Worm (Caenorhabditis elegans): Measurements from ENCODE around the gene C32D5.4.

The C32D5.4 gene

DNA sequence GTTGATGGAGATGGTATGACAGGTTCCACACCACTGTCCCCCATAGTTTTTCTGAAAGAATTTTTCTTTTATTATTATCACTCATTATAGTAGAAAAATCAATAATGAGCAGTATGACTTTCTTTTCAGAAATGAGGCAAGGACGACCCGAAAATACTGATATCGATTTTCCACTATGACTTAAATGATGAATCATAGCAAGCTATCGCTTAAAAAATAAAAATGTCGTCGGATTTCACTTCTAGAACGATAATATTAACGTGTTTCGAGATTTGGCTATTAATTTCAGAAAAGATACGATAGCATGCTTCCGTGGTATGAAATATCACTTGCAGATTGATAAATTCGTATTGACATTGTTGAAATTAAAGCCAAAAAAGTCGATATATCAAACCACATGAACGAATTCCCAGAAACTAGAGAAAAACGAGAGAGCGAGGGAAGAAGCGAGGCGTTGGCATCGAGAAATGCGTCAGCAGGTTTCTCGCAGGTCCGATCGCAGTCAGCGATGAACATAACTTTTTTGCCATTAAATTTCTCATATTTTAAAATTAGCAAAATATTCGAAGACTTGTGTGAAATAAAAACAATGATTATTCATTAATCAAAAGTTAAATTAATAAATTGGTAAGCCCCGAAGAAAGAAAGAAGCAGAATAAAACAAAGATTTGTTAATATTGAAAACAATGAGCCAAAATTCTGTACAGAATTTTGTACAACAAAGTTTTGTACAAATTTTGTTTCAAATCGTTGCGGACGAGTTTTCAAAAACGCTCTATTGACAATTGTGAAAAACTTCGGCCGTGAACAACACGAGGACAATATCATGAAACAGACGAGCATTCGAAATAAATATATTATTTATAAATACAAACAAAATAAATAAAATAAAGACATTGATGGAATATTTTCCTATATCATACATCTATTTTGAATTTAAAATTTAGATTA, 32.8 kb upstream of the C32D5.4 start, which contains the start of gene C32D5.11 (continued):
- TF ChIP-seq hlh-12 (tag; optimal IDR thresholded peaks at IDR 0.05) (no peak), egl-18 (GFP tag; IDR thresholded peaks at IDR 0.05) (no peak), hmg-20 (GFP tag; IDR thresholded peaks at IDR 0.05) (no peak), lin-35 (GFP tag; optimal IDR thresholded peaks at IDR 0.05) (peak in 1 of 3 experiments; percentile 72), dpff-1 (tag; optimal IDR thresholded peaks at IDR 0.05) (no peak), mxl-1 (tag; optimal IDR thresholded peaks at IDR 0.05) (no peak), rcor-1 (GFP tag; IDR thresholded peaks at IDR 0.05) (no peak), hlh-26 (GFP tag; conservative IDR thresholded peaks at IDR 0.05) (no peak), F39B2.1 (GFP tag; IDR thresholded peaks at IDR 0.05) (no peak), ztf-25 (GFP tag; IDR thresholded peaks at IDR 0.05) (no peak), snpc-1.1 (tag; optimal IDR thresholded peaks at IDR 0.05; ENCODE audit: insufficient read depth) (no peak), cebp-2 (GFP tag; IDR thresholded peaks at IDR 0.05) (no peak), aptf-2 (GFP tag; conservative IDR thresholded peaks at IDR 0.05) (no peak), nhr-80 (tag; optimal IDR thresholded peaks at IDR 0.05) (peak; percentile 40), B0019.2 (GFP tag; conservative IDR thresholded peaks at IDR 0.05) (no peak), repo-1 (tag; optimal IDR thresholded peaks at IDR 0.05) (no peak), mel-28 (tag; optimal IDR thresholded peaks at IDR 0.05; ENCODE audit: borderline replicate concordance) (no peak), lin-26 (GFP tag; IDR thresholded peaks at IDR 0.05) (no peak), F52B5.7 (tag; optimal IDR thresholded peaks at IDR 0.05) (no peak), F57C9.4 (tag; optimal IDR thresholded peaks at IDR 0.05) (no peak), athp-1 (tag; optimal IDR thresholded peaks at IDR 0.05) (no peak), sdz-38 (tag; optimal IDR thresholded peaks at IDR 0.05) (no peak), tbx-9 (tag; optimal IDR thresholded peaks at IDR 0.05; ENCODE audit: borderline replicate concordance) (no peak), C06A6.2 (GFP tag; conservative IDR thresholded peaks at IDR 0.05) (no peak), T26A5.8 (tag; optimal IDR thresholded peaks at IDR 0.05) (no peak), Y67H2A.10 (GFP tag; conservative IDR thresholded peaks at IDR 0.05) (no peak), nfya-1 (tag; optimal IDR thresholded peaks at IDR 0.05; ENCODE audit: borderline replicate concordance, insufficient read depth) (no peak), ets-4 (GFP tag; optimal IDR thresholded peaks at IDR 0.05) (no peak), atf-7 (tag; optimal IDR thresholded peaks at IDR 0.05) (no peak), F10E7.11 (tag; optimal IDR thresholded peaks at IDR 0.05) (no peak), Y56A3A.18 (GFP tag; IDR thresholded peaks at IDR 0.05) (no peak), chd-7 (tag; optimal IDR thresholded peaks at IDR 0.05) (no peak), attf-5 (GFP tag; optimal IDR thresholded peaks at IDR 0.05) (peak; percentile 83), lsy-27 (tag; optimal IDR thresholded peaks at IDR 0.05; ENCODE audit: borderline replicate concordance, insufficient read depth) (no peak), him-1 (tag; optimal IDR thresholded peaks at IDR 0.05) (no peak), mes-4 (tag; optimal IDR thresholded peaks at IDR 0.05) (no peak), ztf-26 (tag; optimal IDR thresholded peaks at IDR 0.05) (no peak), rec-8 (tag; optimal IDR thresholded peaks at IDR 0.05) (no peak), madf-8 (GFP tag; conservative IDR thresholded peaks at IDR 0.05) (no peak), snpc-4 (GFP tag; optimal IDR thresholded peaks at IDR 0.05) (no peak), snpc-4 (tag; optimal IDR thresholded peaks at IDR 0.05) (no peak), ztf-28 (GFP tag; IDR thresholded peaks at IDR 0.05) (no peak), T07F8.4 (tag; optimal IDR thresholded peaks at IDR 0.05) (no peak), F33H1.4 (GFP tag; IDR thresholded peaks at IDR 0.05) (peak; percentile 42; the same call in 1 of the 2 replicates), xnd-1 (tag; optimal IDR thresholded peaks at IDR 0.05) (no peak), rpc-1 (optimal IDR thresholded peaks at IDR 0.05) (no peak), rpc-1 (tag; optimal IDR thresholded peaks at IDR 0.05) (no peak), gei-17 (GFP tag; optimal IDR thresholded peaks at IDR 0.05) (no peak)

Measured in whole organism, young adult.